Worm (Caenorhabditis elegans) whole organism, mixed stage, embryonic: ENCODE measurements around the gene dmsr-14.

Source experiments
- M03D4.4 ChIP-seq: sonication (generic microtip); optimal IDR thresholded peaks from 2 replicates; lab custom pipeline; 2017; ENCODE audit warnings: mild to moderate bottlenecking, missing genetic modification characterization, missing compliant biosample characterization
- bed-3 ChIP-seq: fragments of 200-800 bp; sonication (Bioruptor generic); optimal IDR thresholded peaks from 3 replicates; lab custom pipeline; 2018; ENCODE audit warnings: mild to moderate bottlenecking, missing genetic modification characterization, moderate library complexity, missing compliant biosample characterization
- blmp-1 ChIP-seq: fragments of 150-350 bp; optimal IDR thresholded peaks from 2 replicates; lab custom pipeline; 2014; ENCODE audit warnings: missing biosample characterization, missing genetic modification characterization
- ceh-39 ChIP-seq: fragments of 150-350 bp; optimal IDR thresholded peaks from 2 replicates; lab custom pipeline; 2014; ENCODE audit warnings: missing biosample characterization, missing genetic modification characterization
- ceh-43 ChIP-seq: fragments of 200-800 bp; sonication (Bioruptor generic); optimal IDR thresholded peaks from 2 replicates; lab custom pipeline; 2018; ENCODE audit warnings: mild to moderate bottlenecking, missing genetic modification characterization, moderate library complexity, missing compliant biosample characterization
- ceh-83 ChIP-seq: fragments of 200-800 bp; sonication (Bioruptor generic); optimal IDR thresholded peaks from 2 replicates; lab custom pipeline; 2018; ENCODE audit warnings: mild to moderate bottlenecking, missing genetic modification characterization, missing compliant biosample characterization
- ces-1 ChIP-seq: fragments of 150-350 bp; optimal IDR thresholded peaks from 2 replicates; lab custom pipeline; 2014; ENCODE audit warnings: missing biosample characterization, missing genetic modification reagents, missing genetic modification characterization
- drap-1 ChIP-seq: fragments of 200-800 bp; sonication (Bioruptor generic); optimal IDR thresholded peaks from 3 replicates; lab custom pipeline; 2018; ENCODE audit warnings: mild to moderate bottlenecking, missing genetic modification characterization, missing compliant biosample characterization
- elt-1 ChIP-seq: sonication (generic microtip); optimal IDR thresholded peaks from 2 replicates; lab custom pipeline; 2017; ENCODE audit warnings: missing genetic modification characterization, mild to moderate bottlenecking, missing compliant biosample characterization, antibody characterized with exemption, moderate library complexity, borderline replicate concordance; ENCODE audit not compliant: insufficient read depth
- flh-1 ChIP-seq: fragments of 200-800 bp; sonication (Bioruptor generic); optimal IDR thresholded peaks from 2 replicates; lab custom pipeline; 2018; ENCODE audit warnings: mild to moderate bottlenecking, missing genetic modification characterization, moderate library complexity, missing compliant biosample characterization
- ham-2 ChIP-seq: fragments of 200-800 bp; sonication (Bioruptor generic); optimal IDR thresholded peaks from 2 replicates; lab custom pipeline; 2018; ENCODE audit warnings: mild to moderate bottlenecking, missing genetic modification characterization, missing compliant biosample characterization
- hlh-1 ChIP-seq: fragments of 150-350 bp; optimal IDR thresholded peaks from 2 replicates; lab custom pipeline; 2014; ENCODE audit warnings: missing biosample characterization, missing genetic modification reagents, missing genetic modification characterization
- lin-13 ChIP-seq: fragments of 150-350 bp; optimal IDR thresholded peaks from 2 replicates; lab custom pipeline; 2014; ENCODE audit warnings: missing biosample characterization, missing genetic modification characterization
- lsy-2 ChIP-seq: fragments of 150-350 bp; optimal IDR thresholded peaks from 2 replicates; lab custom pipeline; 2014; ENCODE audit warnings: missing biosample characterization, missing genetic modification characterization
- mab-5 ChIP-seq: fragments of 150-350 bp; optimal IDR thresholded peaks from 2 replicates; lab custom pipeline; 2014; ENCODE audit warnings: missing biosample characterization, missing genetic modification characterization
- mep-1 ChIP-seq: fragments of 150-350 bp; optimal IDR thresholded peaks from 2 replicates; lab custom pipeline; 2017; ENCODE audit warnings: missing biosample characterization, missing genetic modification reagents, missing genetic modification characterization, inconsistent platforms
- mls-2 ChIP-seq: sonication (generic microtip); optimal IDR thresholded peaks from 2 replicates; lab custom pipeline; 2016; ENCODE audit warnings: mild to moderate bottlenecking, missing genetic modification characterization, moderate library complexity, missing compliant biosample characterization
- nhr-2 ChIP-seq: fragments of 150-350 bp; optimal IDR thresholded peaks from 2 replicates; lab custom pipeline; 2014; ENCODE audit warnings: missing biosample characterization, missing genetic modification characterization
- nhr-237 ChIP-seq: fragments of 150-350 bp; optimal IDR thresholded peaks from 2 replicates; lab custom pipeline; 2014; ENCODE audit warnings: missing biosample characterization, missing genetic modification characterization
- nhr-28 ChIP-seq: fragments of 150-350 bp; optimal IDR thresholded peaks from 2 replicates; lab custom pipeline; 2014; ENCODE audit warnings: missing biosample characterization, missing genetic modification characterization
- nhr-76 ChIP-seq: sonication (generic microtip); optimal IDR thresholded peaks from 2 replicates; lab custom pipeline; 2017; ENCODE audit warnings: missing biosample characterization, missing genetic modification characterization
- pha-4 ChIP-seq: fragments of 150-350 bp; optimal IDR thresholded peaks from 2 replicates; lab custom pipeline; 2018; ENCODE audit warnings: missing biosample characterization, missing genetic modification reagents, missing genetic modification characterization
- sem-2 ChIP-seq: fragments of 200-800 bp; sonication (Bioruptor generic); optimal IDR thresholded peaks from 2 replicates; lab custom pipeline; 2018; ENCODE audit warnings: mild to moderate bottlenecking, missing genetic modification characterization, missing compliant biosample characterization
- snpc-4 ChIP-seq: fragments of 150-350 bp; optimal IDR thresholded peaks from 2 replicates; lab custom pipeline; 2014; ENCODE audit warnings: missing biosample characterization, missing genetic modification characterization
- sptf-1 ChIP-seq: sonication (generic microtip); optimal IDR thresholded peaks from 2 replicates; lab custom pipeline; 2017; ENCODE audit warnings: mild to moderate bottlenecking, missing genetic modification characterization, moderate library complexity, missing compliant biosample characterization
- tbx-8 ChIP-seq: fragments of 200-800 bp; sonication (Bioruptor generic); optimal IDR thresholded peaks from 2 replicates; lab custom pipeline; 2018; ENCODE audit warnings: mild to moderate bottlenecking, missing genetic modification characterization, moderate library complexity, missing compliant biosample characterization
- unc-120 ChIP-seq: sonication (generic microtip); optimal IDR thresholded peaks from 2 replicates; lab custom pipeline; 2017; ENCODE audit warnings: missing genetic modification characterization, missing compliant biosample characterization; ENCODE audit not compliant: poor library complexity, severe bottlenecking
- unc-39 ChIP-seq: fragments of 150-350 bp; optimal IDR thresholded peaks from 2 replicates; lab custom pipeline; 2014; ENCODE audit warnings: missing biosample characterization, missing genetic modification characterization
- unc-62 ChIP-seq: fragments of 150-350 bp; optimal IDR thresholded peaks from 2 replicates; lab custom pipeline; 2014; ENCODE audit warnings: missing biosample characterization, missing genetic modification reagents, missing genetic modification characterization
- zip-8 ChIP-seq: fragments of 150-350 bp; optimal IDR thresholded peaks from 2 replicates; lab custom pipeline; 2014; ENCODE audit warnings: missing biosample characterization, missing genetic modification characterization
- ztf-11 ChIP-seq: fragments of 150-350 bp; optimal IDR thresholded peaks from 2 replicates; lab custom pipeline; 2014; ENCODE audit warnings: missing biosample characterization, missing genetic modification characterization

Gene dmsr-14

ce11 chrV:6819812-6820211 lies 2.7 kb upstream of the dmsr-14 start, which contains the start of gene dmsr-13:
TSS of gene dmsr-13 (minus strand) at chrV:6819912.
- no peak for TF ChIP-seq blmp-1 (tag; lab: Kevin White, UChicago)

ce11 chrV:6813862-6814261 lies 3.2 kb downstream of the dmsr-14 start:
- TF ChIP-seq nhr-76 (tag; lab: Kevin White, UChicago) (no peak), ceh-43 (GFP tag; lab: Kevin White, UChicago) (no peak), ceh-83 (GFP tag; lab: Kevin White, UChicago) (no peak), lin-13 (tag; lab: Kevin White, UChicago) (no peak)
- TF ChIP-seq, all 35 proteins: peak for 0

- TF ChIP-seq elt-1 (no peak), zip-8 (tag; lab: Kevin White, UChicago) (no peak), M03D4.4 (tag; lab: Kevin White, UChicago) (no peak), snpc-4 (tag; lab: Kevin White, UChicago) (no peak), ceh-43 (GFP tag; lab: Kevin White, UChicago) (no peak)
- TF ChIP-seq, all 35 proteins: peak for 0
These were observed 5.2 kb downstream of the dmsr-14 start for ce11 chrV:6811863-6812262.

- TF ChIP-seq mls-2 (tag; lab: Kevin White, UChicago): no peak
- no peak for TF ChIP-seq tbx-8
- TF ChIP-seq drap-1 (GFP tag; lab: Kevin White, UChicago): no peak
- no peak for TF ChIP-seq sptf-1 (tag; lab: Kevin White, UChicago)
- no peak for TF ChIP-seq flh-1
- TF ChIP-seq nhr-2 (tag; lab: Kevin White, UChicago): no peak
- TF ChIP-seq hlh-1 (tag; lab: Kevin White, UChicago): no peak
- no peak for TF ChIP-seq ztf-11 (tag; lab: Kevin White, UChicago)
- no peak for TF ChIP-seq mab-5 (tag; lab: Kevin White, UChicago)
- no peak for TF ChIP-seq pha-4 (tag; lab: Kevin White, UChicago)
- TF ChIP-seq elt-1: no peak
- no peak for TF ChIP-seq ces-1 (GFP tag; lab: Kevin White, UChicago)
- no peak for TF ChIP-seq nhr-76 (tag; lab: Kevin White, UChicago)
- no peak for TF ChIP-seq M03D4.4 (tag; lab: Kevin White, UChicago)
- no peak for TF ChIP-seq lin-13 (tag; lab: Kevin White, UChicago)
- no peak for TF ChIP-seq unc-120 (tag; lab: Kevin White, UChicago)
- no peak for TF ChIP-seq snpc-4 (tag; lab: Kevin White, UChicago)
- TF ChIP-seq ceh-39 (tag; lab: Kevin White, UChicago): no peak
These were observed 7.0 kb downstream of the dmsr-14 start for ce11 chrV:6810091-6810490.

ce11 chrV:6808962-6809361 lies 8.1 kb downstream of the dmsr-14 start, which contains the start of gene dmsr-16:
TSS of gene dmsr-16 (minus strand) at chrV:6809062.
- TF ChIP-seq ham-2 (no peak), ceh-83 (GFP tag; lab: Kevin White, UChicago) (no peak), nhr-76 (tag; lab: Kevin White, UChicago) (no peak), nhr-2 (tag; lab: Kevin White, UChicago) (no peak), mab-5 (tag; lab: Kevin White, UChicago) (no peak), snpc-4 (tag; lab: Kevin White, UChicago) (no peak), ceh-43 (GFP tag; lab: Kevin White, UChicago) (no peak), unc-120 (tag; lab: Kevin White, UChicago) (no peak), zip-8 (tag; lab: Kevin White, UChicago) (no peak), elt-1 (no peak), sptf-1 (tag; lab: Kevin White, UChicago) (no peak), unc-39 (no peak), hlh-1 (tag; lab: Kevin White, UChicago) (no peak), tbx-8 (no peak), sem-2 (GFP tag; lab: Kevin White, UChicago) (no peak), blmp-1 (tag; lab: Kevin White, UChicago) (no peak)

- TF ChIP-seq flh-1: no peak
- no peak for TF ChIP-seq sem-2 (GFP tag; lab: Kevin White, UChicago)
- TF ChIP-seq bed-3 (GFP tag; lab: Kevin White, UChicago): no peak
- no peak for TF ChIP-seq mep-1 (tag; lab: Kevin White, UChicago)
- no peak for TF ChIP-seq unc-62 (GFP tag; lab: Kevin White, UChicago)
- TF ChIP-seq unc-120 (tag; lab: Kevin White, UChicago): no peak
- no peak for TF ChIP-seq lsy-2 (tag; lab: Kevin White, UChicago)
- TF ChIP-seq drap-1 (GFP tag; lab: Kevin White, UChicago): no peak
- TF ChIP-seq snpc-4 (tag; lab: Kevin White, UChicago): no peak
- TF ChIP-seq pha-4 (tag; lab: Kevin White, UChicago): no peak
- no peak for TF ChIP-seq ceh-43 (GFP tag; lab: Kevin White, UChicago)
- TF ChIP-seq unc-39: no peak
- no peak for TF ChIP-seq ces-1 (GFP tag; lab: Kevin White, UChicago)
- TF ChIP-seq zip-8 (tag; lab: Kevin White, UChicago): no peak
- TF ChIP-seq nhr-28: no peak
- no peak for TF ChIP-seq sptf-1 (tag; lab: Kevin White, UChicago)
- no peak for TF ChIP-seq mab-5 (tag; lab: Kevin White, UChicago)
- TF ChIP-seq blmp-1 (tag; lab: Kevin White, UChicago): no peak
- TF ChIP-seq nhr-237: no peak
- no peak for TF ChIP-seq ceh-39 (tag; lab: Kevin White, UChicago)
These were observed 10.7 kb downstream of the dmsr-14 start, which contains the start of gene dmsr-12 for ce11 chrV:6806340-6806739. TSS of gene dmsr-12 (minus strand) at chrV:6806440.
